Fruit fly (Drosophila melanogaster): Measurements from ENCODE around the gene Gr63a.

dm6 chr3L:3845815-3846375 lies 50.5 kb downstream of the Gr63a start, which contains the start of gene Awh:
- TF ChIP-seq toe (GFP tag; optimal IDR thresholded peaks at IDR 0.05): no peak
- no peak for TF ChIP-seq CG5204 (GFP tag; optimal IDR thresholded peaks at IDR 0.05)
- TF ChIP-seq ovo (GFP tag; optimal IDR thresholded peaks at IDR 0.05): no peak
- TF ChIP-seq pad (GFP tag; optimal IDR thresholded peaks at IDR 0.05): no peak
- no peak for TF ChIP-seq CG12768 (GFP tag; optimal IDR thresholded peaks at IDR 0.05)
- TF ChIP-seq CG11617 (GFP tag; optimal IDR thresholded peaks at IDR 0.05): no peak
- TF ChIP-seq CG1620 (GFP tag; optimal IDR thresholded peaks at IDR 0.05): no peak
- TF ChIP-seq kay (GFP tag; ENCODE audit: borderline replicate concordance): no peak
- no peak for TF ChIP-seq CG33017 (tag; optimal IDR thresholded peaks at IDR 0.05)
- TF ChIP-seq cic (GFP tag; optimal IDR thresholded peaks at IDR 0.05): no peak
- no peak for TF ChIP-seq Crg-1 (GFP tag; optimal IDR thresholded peaks at IDR 0.05)
- TF ChIP-seq tj (GFP tag; optimal IDR thresholded peaks at IDR 0.05): no peak
- no peak for TF ChIP-seq cnc (optimal IDR thresholded peaks at IDR 0.05)

All from whole organism, adult.